Worm (Caenorhabditis elegans) whole organism, young adult: ENCODE results near the gene fzr-1.

Experiments used
- cebp-1 ChIP-seq, 2 experiments: fragments of 200-800 bp in 1 of 2; sonication (Bioruptor generic) in 1 of 2; sonication (generic microtip) in 1 of 2; IDR thresholded peaks in 1 of 2; optimal IDR thresholded peaks in 1 of 2; 2 replicates each; pipeline versions ENCODE4 v1.3.6 to Lab custom; 2017 to 2022; ENCODE audit warnings: missing compliant biosample characterization in 2 of 2, missing genetic modification characterization in 2 of 2, mild to moderate bottlenecking in 1 of 2, missing genetic modification reagents in 1 of 2, moderate library complexity in 1 of 2

Gene fzr-1

DNA sequence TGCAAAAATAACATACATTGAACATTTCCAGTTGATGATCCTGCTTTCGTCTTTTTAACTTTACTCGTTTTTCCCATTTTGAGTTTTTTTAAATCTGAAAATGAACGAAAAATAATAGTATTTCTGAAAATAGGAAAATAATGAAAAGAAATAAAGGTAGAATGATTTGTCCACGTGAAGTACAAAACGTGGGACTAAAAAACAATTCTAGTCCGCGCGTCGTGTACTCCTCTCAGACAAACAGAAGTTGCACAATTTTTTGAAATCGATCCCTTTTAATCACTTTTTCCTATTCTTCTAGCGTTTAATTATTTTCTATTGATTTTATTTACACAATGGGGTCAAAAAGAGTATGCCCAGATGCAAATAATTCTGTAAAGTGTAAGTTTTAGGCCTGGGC is 53.2 kb downstream of the fzr-1 start, which contains the start of the genes E02H1.1 and tag-124 (continued):
- TF ChIP-seq cebp-1 (GFP tag; IDR thresholded peaks at IDR 0.05; lab: Robert Waterston, UW) = no peak
- peak; percentile 58 for TF ChIP-seq cebp-1 (tag; optimal IDR thresholded peaks at IDR 0.05; lab: Kevin White, UChicago)
